Worm (Caenorhabditis elegans): ENCODE results near the gene C39B5.6.
A peak's percentile ranks its signal among the peaks of the same experiment; 100 is the strongest.

C39B5.6 gene

ce11 chrIII:2234192-2234934 lies 36.6 kb downstream of the C39B5.6 start, which contains the start of gene C39B5.2:
C39B5.2 (plus strand) TSS chrIII:2234884.
- no peak for TF ChIP-seq egl-27 (tag; optimal IDR thresholded peaks at IDR 0.05)
- TF ChIP-seq sma-3 (GFP tag; optimal IDR thresholded peaks at IDR 0.05) = no peak
- TF ChIP-seq ZK546.5 (tag; optimal IDR thresholded peaks at IDR 0.05) = no peak
- no peak for TF ChIP-seq ama-1 (optimal IDR thresholded peaks at IDR 0.05)
- TF ChIP-seq nhr-23 (tag; optimal IDR thresholded peaks at IDR 0.05) = no peak
- TF ChIP-seq ztf-1 (GFP tag; conservative IDR thresholded peaks at IDR 0.05) = no peak
- no peak for TF ChIP-seq ceh-82 (tag; optimal IDR thresholded peaks at IDR 0.05)
- TF ChIP-seq nhr-237 (tag; optimal IDR thresholded peaks at IDR 0.05) = no peak
- no peak for TF ChIP-seq nhr-6 (tag; optimal IDR thresholded peaks at IDR 0.05)
- no peak for TF ChIP-seq alr-1 (tag; optimal IDR thresholded peaks at IDR 0.05)
- no peak for TF ChIP-seq gmeb-1 (tag; optimal IDR thresholded peaks at IDR 0.05)
- no peak for TF ChIP-seq mbf-1 (tag; optimal IDR thresholded peaks at IDR 0.05)
- TF ChIP-seq aly-2 (tag; optimal IDR thresholded peaks at IDR 0.05) = no peak
- TF ChIP-seq peb-1 (tag; optimal IDR thresholded peaks at IDR 0.05) = no peak
- no peak for TF ChIP-seq elt-3 (tag; optimal IDR thresholded peaks at IDR 0.05)
- no peak for TF ChIP-seq mab-5 (tag; optimal IDR thresholded peaks at IDR 0.05)
- TF ChIP-seq nhr-12 (tag; optimal IDR thresholded peaks at IDR 0.05) = no peak
- TF ChIP-seq crh-2 (tag; optimal IDR thresholded peaks at IDR 0.05) = no peak
- TF ChIP-seq elt-1 (tag; optimal IDR thresholded peaks at IDR 0.05) = no peak
- TF ChIP-seq zag-1 (tag; optimal IDR thresholded peaks at IDR 0.05) = no peak

- TF ChIP-seq nhr-21 (tag; optimal IDR thresholded peaks at IDR 0.05) (no peak), ztf-1 (GFP tag; conservative IDR thresholded peaks at IDR 0.05) (no peak), fos-1 (tag; optimal IDR thresholded peaks at IDR 0.05) (peak; percentile 89)
Measured at ce11 chrIII:2239587-2240144, 41.9 kb downstream of the C39B5.6 start, which contains the start of gene C39B5.10. C39B5.10 (minus strand) TSS chrIII:2239637.

- TF ChIP-seq ceh-82 (tag; optimal IDR thresholded peaks at IDR 0.05) = no peak
- no peak for TF ChIP-seq aly-2 (tag; optimal IDR thresholded peaks at IDR 0.05)
- TF ChIP-seq peb-1 (tag; optimal IDR thresholded peaks at IDR 0.05) = no peak
- no peak for TF ChIP-seq nhr-23 (tag; optimal IDR thresholded peaks at IDR 0.05)
- no peak for TF ChIP-seq elt-1 (tag; optimal IDR thresholded peaks at IDR 0.05)
- no peak for TF ChIP-seq lin-11 (tag; optimal IDR thresholded peaks at IDR 0.05)
- no peak for TF ChIP-seq lsy-2 (tag; optimal IDR thresholded peaks at IDR 0.05)
- no peak for TF ChIP-seq sma-3 (GFP tag; optimal IDR thresholded peaks at IDR 0.05)
- no peak for TF ChIP-seq R02D3.7 (tag; optimal IDR thresholded peaks at IDR 0.05)
- no peak for TF ChIP-seq zag-1 (tag; optimal IDR thresholded peaks at IDR 0.05)
- no peak for TF ChIP-seq nhr-129 (tag; optimal IDR thresholded peaks at IDR 0.05)
Measured at ce11 chrIII:2240471-2240870, 42.7 kb downstream of the C39B5.6 start, which contains the start of gene srz-56. srz-56 (plus strand) TSS chrIII:2240771.

ce11 chrIII:2243617-2244016 lies 45.8 kb downstream of the C39B5.6 start:
- TF ChIP-seq nhr-237 (tag; optimal IDR thresholded peaks at IDR 0.05) = no peak
- no peak for TF ChIP-seq dmd-4 (tag; optimal IDR thresholded peaks at IDR 0.05)
- TF ChIP-seq nhr-77 (tag; optimal IDR thresholded peaks at IDR 0.05) = no peak
- no peak for TF ChIP-seq C34F6.9 (tag; optimal IDR thresholded peaks at IDR 0.05)
- no peak for TF ChIP-seq lin-39 (tag; optimal IDR thresholded peaks at IDR 0.05)
- no peak for TF ChIP-seq ztf-4 (tag; optimal IDR thresholded peaks at IDR 0.05)
- no peak for TF ChIP-seq lin-11 (tag; optimal IDR thresholded peaks at IDR 0.05)
- TF ChIP-seq ama-1 (optimal IDR thresholded peaks at IDR 0.05) = no peak
- no peak for TF ChIP-seq nhr-25 (tag; optimal IDR thresholded peaks at IDR 0.05)
- TF ChIP-seq nhr-6 (tag; optimal IDR thresholded peaks at IDR 0.05) = no peak
- no peak for TF ChIP-seq ZK546.5 (tag; optimal IDR thresholded peaks at IDR 0.05)
- TF ChIP-seq lsy-2 (tag; optimal IDR thresholded peaks at IDR 0.05) = no peak
- TF ChIP-seq snpc-4 (tag; optimal IDR thresholded peaks at IDR 0.05) = no peak
- TF ChIP-seq unc-62 (GFP tag; optimal IDR thresholded peaks at IDR 0.05) = no peak
- no peak for TF ChIP-seq egl-27 (tag; optimal IDR thresholded peaks at IDR 0.05)
- no peak for TF ChIP-seq ceh-82 (tag; optimal IDR thresholded peaks at IDR 0.05)
- no peak for TF ChIP-seq unc-55 (GFP tag; optimal IDR thresholded peaks at IDR 0.05)
- no peak for TF ChIP-seq aly-2 (tag; optimal IDR thresholded peaks at IDR 0.05)
- no peak for TF ChIP-seq skn-1 (tag; optimal IDR thresholded peaks at IDR 0.05)
